Fruit fly (Drosophila melanogaster): ENCODE measurements around the gene CG2983.
A peak's percentile ranks its signal among the peaks of the same experiment; 100 is the strongest.

CG2983 gene

DNA sequence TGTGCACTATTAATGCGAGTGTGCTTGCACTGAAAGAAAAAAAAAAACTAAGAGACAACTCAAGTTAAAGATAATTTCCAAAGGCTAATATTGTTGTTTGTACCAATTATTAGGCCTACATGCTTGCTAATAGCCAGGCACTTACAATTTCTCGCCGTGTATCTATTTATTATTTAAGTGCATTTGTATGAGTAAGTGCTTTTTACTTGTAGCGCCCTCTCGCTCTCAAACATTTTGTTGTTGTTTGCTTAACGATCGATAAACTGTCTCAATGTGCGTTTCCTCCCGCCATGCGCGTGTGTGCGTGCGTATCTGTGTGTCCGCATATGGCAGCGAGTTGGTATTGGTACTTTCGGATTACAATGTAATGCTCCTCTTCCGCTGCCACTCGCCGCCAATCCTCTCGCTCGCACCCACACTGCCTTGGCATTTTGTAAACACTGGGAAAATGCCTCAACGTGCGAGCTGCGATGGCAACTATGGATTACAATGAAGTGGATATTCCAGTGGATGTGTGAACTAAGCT is 49.7 kb downstream of the CG2983 start (continued):
- TF ChIP-seq cad (GFP tag; optimal IDR thresholded peaks at IDR 0.05) (no peak), CG1602 (GFP tag; optimal IDR thresholded peaks at IDR 0.05) (peak; percentile 86), CG9797 (GFP tag; optimal IDR thresholded peaks at IDR 0.05) (no peak), bab2 (GFP tag; optimal IDR thresholded peaks at IDR 0.05) (peak; percentile 85), CG17612 (GFP tag; IDR thresholded peaks at IDR 0.05) (no peak; the same call in 1 of the 2 replicates), ac (GFP tag; optimal IDR thresholded peaks at IDR 0.05) (peak; percentile 43), btn (GFP tag; optimal IDR thresholded peaks at IDR 0.05) (peak; percentile 81), her (GFP tag; optimal IDR thresholded peaks at IDR 0.05) (peak; percentile 79), Doc2 (GFP tag; IDR thresholded peaks at IDR 0.05) (peak; percentile 22; the same call in 1 of the 2 replicates), odd (GFP tag; optimal IDR thresholded peaks at IDR 0.05) (peak; percentile 56), ftz-f1 (GFP tag; optimal IDR thresholded peaks at IDR 0.05) (no peak), Antp (GFP tag; optimal IDR thresholded peaks at IDR 0.05) (peak; percentile 90), CG3995 (GFP tag; optimal IDR thresholded peaks at IDR 0.05) (no peak), NC2α (GFP tag; optimal IDR thresholded peaks at IDR 0.05) (peak; percentile 77), CG1647 (GFP tag; optimal IDR thresholded peaks at IDR 0.05) (peak; percentile 75), Pdp1 (GFP tag; optimal IDR thresholded peaks at IDR 0.05) (peak; percentile 86 to 89), ATbp (GFP tag; optimal IDR thresholded peaks at IDR 0.05) (peak; percentile 85), sob (GFP tag; IDR thresholded peaks at IDR 0.05) (peak; percentile 80), grau (tag; optimal IDR thresholded peaks at IDR 0.05) (peak; percentile 58), Mad (GFP tag; optimal IDR thresholded peaks at IDR 0.05) (peak; percentile 81), caup (GFP tag; optimal IDR thresholded peaks at IDR 0.05; ENCODE audit: severe bottlenecking) (peak; percentile 70), CG18619 (GFP tag; optimal IDR thresholded peaks at IDR 0.05) (peak; percentile 70), Fer1 (GFP tag; optimal IDR thresholded peaks at IDR 0.05) (peak; percentile 19), bigmax (GFP tag; optimal IDR thresholded peaks at IDR 0.05) (peak; percentile 8), h (optimal IDR thresholded peaks at IDR 0.05) (no peak), Dad (GFP tag; optimal IDR thresholded peaks at IDR 0.05) (peak; percentile 77), CkIIα-i1 (GFP tag; IDR thresholded peaks at IDR 0.05) (no peak), jumu (GFP tag; optimal IDR thresholded peaks at IDR 0.05) (peak; percentile 83), sens (GFP tag) (peak; percentile 99), chn (GFP tag; optimal IDR thresholded peaks at IDR 0.05) (peak; percentile 92), C15 (GFP tag; IDR thresholded peaks at IDR 0.05) (no peak), B-H2 (GFP tag; optimal IDR thresholded peaks at IDR 0.05) (no peak), CG10543 (GFP tag; optimal IDR thresholded peaks at IDR 0.05) (no peak), mam (GFP tag; optimal IDR thresholded peaks at IDR 0.05) (peak; percentile 75), Oli (tag; optimal IDR thresholded peaks at IDR 0.05) (peak; percentile 83), dmrt99B (tag; optimal IDR thresholded peaks at IDR 0.05) (peak; percentile 80), CG2199 (GFP tag; IDR thresholded peaks at IDR 0.05) (peak; percentile 90; the same call in 2 of the 3 replicates), CG33557 (GFP tag; optimal IDR thresholded peaks at IDR 0.05) (peak; percentile 39), HmgZ (tag; optimal IDR thresholded peaks at IDR 0.05) (peak; percentile 10), CG2116 (GFP tag; optimal IDR thresholded peaks at IDR 0.05) (peak; percentile 43), dpn (GFP tag; optimal IDR thresholded peaks at IDR 0.05) (peak; percentile 86 to 87), nerfin-2 (GFP tag; IDR thresholded peaks at IDR 0.05; ENCODE audit: partially characterized antibody) (no peak), CG17359 (tag; optimal IDR thresholded peaks at IDR 0.05) (peak; percentile 81), fd64A (GFP tag; optimal IDR thresholded peaks at IDR 0.05) (peak; percentile 62), CG12659 (GFP tag; optimal IDR thresholded peaks at IDR 0.05) (peak; percentile 61), dysf (GFP tag; IDR thresholded peaks at IDR 0.05) (peak; percentile 85; the same call in 2 of the 3 replicates), CG34376 (GFP tag; optimal IDR thresholded peaks at IDR 0.05) (peak; percentile 4), CG1832 (GFP tag; optimal IDR thresholded peaks at IDR 0.05) (peak; percentile 63), repo (GFP tag; optimal IDR thresholded peaks at IDR 0.05) (peak; percentile 72), Drgx (GFP tag; IDR thresholded peaks at IDR 0.05) (peak; percentile 88), Asciz (GFP tag; optimal IDR thresholded peaks at IDR 0.05) (peak; percentile 38)

Measured in whole organism, embryonic.